Worm (Caenorhabditis elegans) whole organism, late embryonic: ENCODE results near the gene let-268.
"Not testable (repeated sequence)": the region's sequence is repeated elsewhere in the genome, so short reads cannot be mapped to it uniquely, and the experiment has no call there.

Experiments used
- K09A11.1 ChIP-seq: sonication (generic microtip); optimal IDR thresholded peaks from 2 replicates; lab custom pipeline; 2017; ENCODE audit warnings: antibody characterized with exemption, mild to moderate bottlenecking, missing genetic modification characterization, missing compliant biosample characterization; ENCODE audit not compliant: insufficient read depth
- T23F11.4 ChIP-seq: fragments of 200-800 bp; sonication (Bioruptor generic); optimal IDR thresholded peaks from 2 replicates; lab custom pipeline; 2018; ENCODE audit warnings: mild to moderate bottlenecking, missing genetic modification characterization, missing compliant biosample characterization
- Y22D7AL.16 ChIP-seq: sonication (generic microtip); optimal IDR thresholded peaks from 2 replicates; lab custom pipeline; 2016; ENCODE audit warnings: missing genetic modification characterization, missing compliant biosample characterization
- ahr-1 ChIP-seq: sonication (generic microtip); optimal IDR thresholded peaks from 2 replicates; lab custom pipeline; 2016; ENCODE audit warnings: missing genetic modification characterization, missing compliant biosample characterization
- ama-1 ChIP-seq: fragments of 150-350 bp; optimal IDR thresholded peaks from 2 replicates; lab custom pipeline; 2014
- ceh-14 ChIP-seq: sonication (generic microtip); optimal IDR thresholded peaks from 2 replicates; lab custom pipeline; 2016; ENCODE audit warnings: missing genotype, missing genetic modification characterization, missing compliant biosample characterization
- ceh-18 ChIP-seq: sonication (generic microtip); optimal IDR thresholded peaks from 2 replicates; lab custom pipeline; 2016; ENCODE audit warnings: missing genetic modification characterization, missing compliant biosample characterization
- ceh-19 ChIP-seq: fragments of 200-800 bp; sonication (Bioruptor generic); optimal IDR thresholded peaks from 2 replicates; lab custom pipeline; 2018; ENCODE audit warnings: mild to moderate bottlenecking, missing genetic modification characterization, missing compliant biosample characterization
- ceh-22 ChIP-seq: sonication (generic microtip); optimal IDR thresholded peaks from 2 replicates; lab custom pipeline; 2017; ENCODE audit warnings: missing biosample characterization, missing genetic modification characterization
- ceh-24 ChIP-seq: sonication (generic microtip); optimal IDR thresholded peaks from 2 replicates; lab custom pipeline; 2016; ENCODE audit warnings: mild to moderate bottlenecking, missing genetic modification characterization, missing compliant biosample characterization
- ceh-30 ChIP-seq: fragments of 150-350 bp; optimal IDR thresholded peaks from 2 replicates; lab custom pipeline; 2014; ENCODE audit warnings: missing biosample characterization, missing genetic modification characterization
- ceh-31 ChIP-seq: sonication (generic microtip); optimal IDR thresholded peaks from 2 replicates; lab custom pipeline; 2016; ENCODE audit warnings: missing genetic modification characterization, missing compliant biosample characterization
- ceh-6 ChIP-seq: fragments of 200-800 bp; sonication (Bioruptor generic); optimal IDR thresholded peaks from 2 replicates; lab custom pipeline; 2018; ENCODE audit warnings: mild to moderate bottlenecking, missing genetic modification characterization, missing compliant biosample characterization
- ceh-9 ChIP-seq: sonication (generic microtip); optimal IDR thresholded peaks from 2 replicates; lab custom pipeline; 2016; ENCODE audit warnings: mild to moderate bottlenecking, missing genetic modification characterization, inconsistent platforms, missing compliant biosample characterization
- che-1 ChIP-seq: sonication (generic microtip); optimal IDR thresholded peaks from 2 replicates; lab custom pipeline; 2016; ENCODE audit warnings: mild to moderate bottlenecking, missing genetic modification characterization, missing compliant biosample characterization
- elt-2 ChIP-seq: sonication (generic microtip); optimal IDR thresholded peaks from 2 replicates; lab custom pipeline; 2016; ENCODE audit warnings: missing genetic modification reagents, missing genetic modification characterization, missing compliant biosample characterization
- elt-4 ChIP-seq: sonication (generic microtip); optimal IDR thresholded peaks from 2 replicates; lab custom pipeline; 2016; ENCODE audit warnings: missing genetic modification characterization, missing compliant biosample characterization
- ets-4 ChIP-seq: sonication (generic microtip); optimal IDR thresholded peaks from 2 replicates; lab custom pipeline; 2016; ENCODE audit warnings: missing genetic modification characterization, missing compliant biosample characterization
- fkh-10 ChIP-seq: fragments of 150-350 bp; optimal IDR thresholded peaks from 2 replicates; lab custom pipeline; 2014; ENCODE audit warnings: missing biosample characterization, missing genetic modification reagents, missing genetic modification characterization
- hlh-6 ChIP-seq: sonication (generic microtip); optimal IDR thresholded peaks from 2 replicates; lab custom pipeline; 2016; ENCODE audit warnings: missing genotype, missing genetic modification characterization, missing compliant biosample characterization
- mec-3 ChIP-seq: sonication (generic microtip); optimal IDR thresholded peaks from 2 replicates; lab custom pipeline; 2016; ENCODE audit warnings: borderline replicate concordance, missing genetic modification characterization, missing compliant biosample characterization
- nhr-11 ChIP-seq: fragments of 150-350 bp; optimal IDR thresholded peaks from 2 replicates; lab custom pipeline; 2014; ENCODE audit warnings: missing biosample characterization, missing genetic modification characterization
- npax-4 ChIP-seq: sonication (generic microtip); optimal IDR thresholded peaks from 2 replicates; lab custom pipeline; 2016; ENCODE audit warnings: missing genetic modification characterization, missing compliant biosample characterization
- odd-2 ChIP-seq: sonication (generic microtip); optimal IDR thresholded peaks from 2 replicates; lab custom pipeline; 2017; ENCODE audit warnings: antibody characterized with exemption, mild to moderate bottlenecking, missing genetic modification characterization, missing compliant biosample characterization
- pat-9 ChIP-seq: fragments of 200-800 bp; sonication (Bioruptor generic); optimal IDR thresholded peaks from 2 replicates; lab custom pipeline; 2018; ENCODE audit warnings: mild to moderate bottlenecking, missing genetic modification characterization, moderate library complexity, missing compliant biosample characterization
- pha-2 ChIP-seq: sonication (generic microtip); optimal IDR thresholded peaks from 2 replicates; lab custom pipeline; 2017; ENCODE audit warnings: mild to moderate bottlenecking, missing genetic modification characterization, missing compliant biosample characterization
- pqm-1 ChIP-seq: sonication (generic microtip); optimal IDR thresholded peaks from 2 replicates; lab custom pipeline; 2016; ENCODE audit warnings: missing genetic modification characterization, missing compliant biosample characterization
- ref-2 ChIP-seq: sonication (generic microtip); optimal IDR thresholded peaks from 2 replicates; lab custom pipeline; 2016; ENCODE audit warnings: missing genetic modification characterization, missing compliant biosample characterization
- sox-2 ChIP-seq: fragments of 200-800 bp; sonication (Bioruptor generic); IDR thresholded peaks from 2 replicates; pipeline ENCODE4 v1.3.6; 2022; ENCODE audit warnings: missing genetic modification reagents, missing genetic modification characterization, missing compliant biosample characterization
- unc-42 ChIP-seq: sonication (generic microtip); optimal IDR thresholded peaks from 2 replicates; lab custom pipeline; 2016; ENCODE audit warnings: missing genotype, missing genetic modification characterization, missing compliant biosample characterization
- unc-55 ChIP-seq: sonication (generic microtip); optimal IDR thresholded peaks from 2 replicates; lab custom pipeline; 2017; ENCODE audit warnings: missing biosample characterization, missing genetic modification reagents, missing genetic modification characterization
- zip-5 ChIP-seq: sonication (generic microtip); optimal IDR thresholded peaks from 2 replicates; lab custom pipeline; 2016; ENCODE audit warnings: missing genetic modification characterization, missing compliant biosample characterization
- ztf-16 ChIP-seq: sonication (generic microtip); optimal IDR thresholded peaks from 2 replicates; lab custom pipeline; 2017; ENCODE audit warnings: missing genetic modification characterization, missing compliant biosample characterization

let-268 gene

DNA sequence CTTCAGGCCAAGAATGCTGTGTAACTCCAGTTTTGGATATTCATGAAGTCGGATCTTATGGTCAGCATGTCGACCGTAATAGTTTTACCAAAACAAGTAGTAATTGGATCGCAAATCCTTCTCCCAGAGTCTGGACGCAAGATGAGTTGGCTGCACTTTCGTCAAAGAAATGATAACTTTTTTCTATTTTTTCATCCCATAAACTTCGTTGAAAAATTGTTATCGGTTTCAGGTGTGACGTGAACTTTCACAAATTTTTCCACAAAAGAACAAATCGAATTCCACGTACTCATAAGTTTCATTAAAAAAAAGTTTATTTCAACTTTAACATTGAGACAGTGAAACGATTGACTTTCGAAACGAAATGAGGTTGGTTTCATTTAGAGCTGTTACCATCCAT lies 31.9 kb downstream of the let-268 start, which contains the start of gene ZK892.5:
TSS of gene ZK892.5 (plus strand) at position 301 of the 400 bp plus-strand sequence.
- TF ChIP-seq pat-9 (tag; lab: Kevin White, UChicago), result no peak
- no peak for TF ChIP-seq hlh-6 (tag; lab: Kevin White, UChicago)

DNA sequence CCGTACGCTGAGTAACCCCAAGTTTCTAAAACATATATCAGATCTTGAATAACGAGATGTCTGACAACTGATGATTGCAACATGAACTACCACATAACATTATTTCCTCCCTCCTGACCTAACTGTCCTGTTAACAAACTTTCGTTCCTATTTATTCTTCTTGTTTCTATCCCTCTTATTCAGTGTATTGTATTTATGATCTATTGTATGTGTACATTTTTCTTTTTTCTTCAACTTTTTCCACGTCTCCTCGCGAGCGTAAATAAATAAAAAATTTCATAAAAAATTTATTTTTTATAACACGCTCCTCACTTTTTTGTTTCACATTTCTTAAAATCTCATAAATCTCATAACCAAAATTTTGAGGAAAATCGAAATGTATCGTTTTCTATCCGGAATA lies 33.5 kb downstream of the let-268 start, which contains the start of gene ZK892.4:
TSS of gene ZK892.4 (plus strand) at position 301 of the 400 bp plus-strand sequence.
- TF ChIP-seq pha-2, ceh-31, ceh-14 (tag; lab: Kevin White, UChicago): not testable (repeated sequence)

DNA sequence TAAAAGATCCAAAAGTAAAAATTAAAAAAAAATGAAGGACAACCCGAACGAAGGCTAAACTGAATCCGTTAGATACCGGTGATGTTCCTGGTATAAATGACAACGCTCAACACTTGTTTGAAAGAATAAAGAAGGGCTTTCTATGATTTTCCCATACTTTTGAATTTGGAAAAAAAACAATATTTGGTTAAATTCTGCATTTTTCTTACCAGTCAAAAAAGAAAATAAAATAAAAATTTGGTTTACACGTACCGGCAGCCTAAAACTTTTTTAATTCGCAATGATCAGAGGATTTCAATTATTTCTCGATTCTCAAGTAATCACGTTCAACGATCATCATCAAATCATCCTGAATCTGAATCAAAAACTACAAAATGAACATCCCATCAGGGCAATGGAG lies 38.2 kb downstream of the let-268 start, which contains the start of gene ZK892.3:
TSS of gene ZK892.3 (plus strand) at position 301 of the 400 bp plus-strand sequence.
- TF ChIP-seq ztf-16, result no peak
- no peak for TF ChIP-seq mec-3 (tag; lab: Kevin White, UChicago)
- TF ChIP-seq odd-2, result no peak
- TF ChIP-seq ceh-19, result no peak
- TF ChIP-seq ceh-30, result no peak
- no peak for TF ChIP-seq ceh-9 (tag; lab: Kevin White, UChicago)
- no peak for TF ChIP-seq sox-2 (GFP tag; lab: Robert Waterston, UW)
- no peak for TF ChIP-seq pqm-1
- TF ChIP-seq elt-4 (tag; lab: Kevin White, UChicago), result no peak
- no peak for TF ChIP-seq Y22D7AL.16 (tag; lab: Kevin White, UChicago)
- no peak for TF ChIP-seq npax-4
- no peak for TF ChIP-seq ceh-24
- no peak for TF ChIP-seq pat-9 (tag; lab: Kevin White, UChicago)

DNA sequence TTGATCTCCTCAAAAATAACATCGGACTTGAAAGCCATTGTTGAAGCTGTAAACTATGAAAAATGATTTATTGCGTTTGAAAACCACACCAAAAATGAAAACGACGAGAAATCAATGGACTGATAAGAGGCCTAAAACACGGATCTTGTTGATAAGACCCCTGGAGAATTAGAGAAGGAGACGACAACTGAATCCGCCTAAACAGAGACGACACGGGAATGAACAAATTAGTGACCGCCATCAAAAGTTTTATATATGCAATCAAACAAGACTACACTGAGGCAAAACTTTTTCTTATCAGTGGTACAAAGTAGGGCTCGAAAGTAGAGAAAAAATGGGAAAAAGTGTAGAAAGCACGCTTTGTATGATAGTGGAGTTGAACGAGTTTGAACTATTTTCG lies 38.7 kb downstream of the let-268 start, which contains the start of gene nlt-1:
TSS of gene nlt-1 (minus strand) at position 78 of the 400 bp plus-strand sequence.
- TF ChIP-seq mec-3 (tag; lab: Kevin White, UChicago), result no peak
- no peak for TF ChIP-seq nhr-11 (tag; lab: Kevin White, UChicago)
- TF ChIP-seq elt-2 (tag; lab: Kevin White, UChicago), result peak; percentile 90
- no peak for TF ChIP-seq fkh-10
- TF ChIP-seq K09A11.1 (tag; lab: Kevin White, UChicago), result no peak
- TF ChIP-seq che-1 (tag; lab: Kevin White, UChicago), result no peak
- TF ChIP-seq ahr-1 (tag; lab: Kevin White, UChicago), result no peak
- no peak for TF ChIP-seq ceh-31 (tag; lab: Kevin White, UChicago)
- no peak for TF ChIP-seq ceh-18
- no peak for TF ChIP-seq ztf-16
- TF ChIP-seq zip-5 (tag; lab: Kevin White, UChicago), result no peak
- TF ChIP-seq T23F11.4, result no peak
- no peak for TF ChIP-seq unc-55
- TF ChIP-seq pqm-1, result peak; percentile 76
- TF ChIP-seq ceh-6 (GFP tag; lab: Kevin White, UChicago), result no peak

DNA sequence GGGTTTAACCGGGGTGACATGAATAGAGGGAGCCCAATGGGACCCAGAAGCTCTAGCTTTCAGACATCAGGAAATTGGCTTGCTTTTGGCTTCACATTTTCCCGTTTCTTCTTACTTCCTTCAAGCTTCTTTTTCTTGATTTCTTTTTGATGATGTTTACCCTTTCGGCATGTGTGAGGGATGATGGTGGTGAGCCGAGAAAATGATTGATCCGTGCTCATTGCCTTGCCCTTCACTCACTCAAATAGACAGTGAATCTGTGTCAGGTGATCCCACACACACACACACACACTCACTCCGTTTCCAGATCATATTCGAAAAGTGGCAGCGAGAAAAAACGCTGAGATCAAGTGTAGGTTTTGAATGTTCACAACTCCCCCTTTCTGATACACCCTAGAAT lies 45.1 kb downstream of the let-268 start:
- no peak for TF ChIP-seq ref-2 (tag; lab: Kevin White, UChicago)
- no peak for TF ChIP-seq ceh-9 (tag; lab: Kevin White, UChicago)
- TF ChIP-seq ets-4 (tag; lab: Kevin White, UChicago), result no peak

DNA sequence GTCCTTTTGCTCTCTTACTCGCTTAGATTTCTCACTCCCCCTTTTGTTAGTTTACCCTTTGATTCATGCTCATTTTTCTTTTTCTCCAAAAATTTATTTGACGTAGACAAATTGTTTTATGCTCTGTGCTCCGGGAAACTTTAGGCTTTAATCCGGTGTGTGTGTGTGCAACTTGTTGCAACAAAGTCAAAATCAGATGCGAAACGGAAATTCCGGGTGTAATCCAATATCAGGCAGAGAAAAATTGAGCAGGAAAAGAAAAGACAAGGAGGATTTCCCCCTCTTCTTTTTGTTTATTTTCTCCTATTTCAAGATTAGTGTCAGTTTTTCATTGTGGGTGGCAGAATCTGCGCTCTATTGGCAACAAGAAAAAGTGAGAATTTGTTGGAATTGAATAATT lies 47.3 kb downstream of the let-268 start:
- TF ChIP-seq unc-42 (tag; lab: Kevin White, UChicago) (peak; percentile 49), ceh-22 (tag; lab: Kevin White, UChicago) (no peak), ama-1 (lab: Kevin White, UChicago) (no peak), pat-9 (tag; lab: Kevin White, UChicago) (no peak), K09A11.1 (tag; lab: Kevin White, UChicago) (no peak)
